Worm (Caenorhabditis elegans): ENCODE measurements around the gene irld-8.

The irld-8 gene

ce11 chrIV:8068280-8068679 lies 47.3 kb upstream of the irld-8 start:
- TF ChIP-seq B0336.3 (GFP tag; IDR thresholded peaks at IDR 0.05) (no peak), nhr-80 (tag; optimal IDR thresholded peaks at IDR 0.05) (no peak), F52B5.7 (tag; optimal IDR thresholded peaks at IDR 0.05) (no peak), F55B11.4 (tag; optimal IDR thresholded peaks at IDR 0.05; ENCODE audit: borderline replicate concordance, insufficient read depth) (no peak), nhr-120 (GFP tag; IDR thresholded peaks at IDR 0.05) (no peak), snpc-3.4 (tag; optimal IDR thresholded peaks at IDR 0.05) (no peak), F49E8.2 (tag; optimal IDR thresholded peaks at IDR 0.05; ENCODE audit: insufficient read depth) (no peak)

ce11 chrIV:8069104-8069503 lies 46.5 kb upstream of the irld-8 start:
- TF ChIP-seq nhr-27 (tag; optimal IDR thresholded peaks at IDR 0.05) (no peak), lin-35 (GFP tag; optimal IDR thresholded peaks at IDR 0.05) (no peak), ets-4 (GFP tag; optimal IDR thresholded peaks at IDR 0.05) (no peak), Y53G8AR.9 (GFP tag; conservative IDR thresholded peaks at IDR 0.05) (no peak), F39B2.1 (GFP tag; IDR thresholded peaks at IDR 0.05) (no peak), ekl-4 (GFP tag; IDR thresholded peaks at IDR 0.05) (no peak), madf-3 (GFP tag; IDR thresholded peaks at IDR 0.05) (no peak), zfh-2 (GFP tag; conservative IDR thresholded peaks at IDR 0.05) (peak; percentile 37; the same call in 1 of the 2 replicates), ZK185.1 (tag; optimal IDR thresholded peaks at IDR 0.05; ENCODE audit: poor library complexity, severe bottlenecking) (no peak)

ce11 chrIV:8070299-8070698 lies 45.3 kb upstream of the irld-8 start:
- TF ChIP-seq rcor-1 (GFP tag; IDR thresholded peaks at IDR 0.05) (no peak), B0261.1 (tag; optimal IDR thresholded peaks at IDR 0.05) (no peak), C06A6.2 (GFP tag; conservative IDR thresholded peaks at IDR 0.05) (peak; percentile 22; the same call in 1 of the 2 replicates), zfh-2 (GFP tag; conservative IDR thresholded peaks at IDR 0.05) (peak; percentile 63)

- no peak for TF ChIP-seq F49E8.2 (tag; optimal IDR thresholded peaks at IDR 0.05; ENCODE audit: insufficient read depth)
- TF ChIP-seq ceh-27 (GFP tag; optimal IDR thresholded peaks at IDR 0.05), result peak; percentile 64
- no peak for TF ChIP-seq T26A5.8 (tag; optimal IDR thresholded peaks at IDR 0.05)
These were observed 44.6 kb upstream of the irld-8 start for ce11 chrIV:8070934-8071333.

- TF ChIP-seq ekl-4 (GFP tag; IDR thresholded peaks at IDR 0.05) (0 out of 2 replicates have a peak, but pooled peaks have one; percentile 27), hsf-1 (GFP tag; IDR thresholded peaks at IDR 0.05) (peak; percentile 96), dox-1 (GFP tag; IDR thresholded peaks at IDR 0.05) (peak; percentile 56), F33H1.4 (GFP tag; IDR thresholded peaks at IDR 0.05) (0 out of 2 replicates have a peak, but pooled peaks have one; percentile 6)
These were observed 42.9 kb upstream of the irld-8 start for ce11 chrIV:8072689-8073088.

ce11 chrIV:8073660-8074059 lies 41.9 kb upstream of the irld-8 start:
- TF ChIP-seq F37B4.10 (GFP tag; IDR thresholded peaks at IDR 0.05), result 0 out of 2 replicates have a peak, but pooled peaks have one; percentile 34
- TF ChIP-seq ceh-91 (GFP tag; IDR thresholded peaks at IDR 0.05), result 0 out of 2 replicates have a peak, but pooled peaks have one; percentile 38
- TF ChIP-seq dox-1 (GFP tag; IDR thresholded peaks at IDR 0.05), result peak; percentile 69; the same call in 1 of the 2 replicates
- TF ChIP-seq D2030.7 (GFP tag; IDR thresholded peaks at IDR 0.05), result peak; percentile 12; the same call in 1 of the 2 replicates
- peak; percentile 78 for TF ChIP-seq F33H1.4 (GFP tag; IDR thresholded peaks at IDR 0.05)
- peak; percentile 26; the same call in 1 of the 2 replicates for TF ChIP-seq mcd-1 (GFP tag; IDR thresholded peaks at IDR 0.05)
- TF ChIP-seq egrh-3 (GFP tag; IDR thresholded peaks at IDR 0.05), result peak; percentile 35
- TF ChIP-seq pbrm-1 (GFP tag; IDR thresholded peaks at IDR 0.05), result 0 out of 2 replicates have a peak, but pooled peaks have one; percentile 53
